Comparison of ENCODE assay signal across 1 fruit fly cellular context in genomic region chr2L:18313922-18314712, dm6.
TF ChIP-seq lines count a peak whose summit lies in the region.

No protein-coding gene starts in this region.

TF ChIP-seq in whole organism, embryonic, 481 proteins besides CTCF, POLR2A, EP300 and RAD21 (continued from another document):
- TF ChIP-seq abd-A (tag; optimal IDR thresholded peaks at IDR 0.05; lab: Kevin White, UChicago) (peak; percentile 13), CG3995 (GFP tag; optimal IDR thresholded peaks at IDR 0.05; lab: Kevin White, UChicago) (no peak), peb (GFP tag; IDR thresholded peaks at IDR 0.05; lab: Robert Waterston, UW) (no peak), lmd (GFP tag; IDR thresholded peaks at IDR 0.05; lab: Robert Waterston, UW) (no peak), Eip74EF (GFP tag; optimal IDR thresholded peaks at IDR 0.05; lab: Kevin White, UChicago) (no peak), unc-4 (GFP tag; IDR thresholded peaks at IDR 0.05; lab: Robert Waterston, UW; ENCODE audit: partially characterized antibody) (no peak), CG17328 (GFP tag; IDR thresholded peaks at IDR 0.05; lab: Robert Waterston, UW) (no peak), ab (GFP tag; optimal IDR thresholded peaks at IDR 0.05; lab: Kevin White, UChicago) (no peak), lilli (GFP tag; optimal IDR thresholded peaks at IDR 0.05; lab: Kevin White, UChicago) (no peak), CG1602 (GFP tag; optimal IDR thresholded peaks at IDR 0.05; lab: Kevin White, UChicago) (no peak), HLHmδ (GFP tag; optimal IDR thresholded peaks at IDR 0.05; lab: Kevin White, UChicago) (no peak), chinmo (GFP tag; IDR thresholded peaks at IDR 0.05; lab: Robert Waterston, UW; ENCODE audit: partially characterized antibody) (peak; percentile 91; the same call in 3 of the 4 replicates), zen (tag; optimal IDR thresholded peaks at IDR 0.05; lab: Kevin White, UChicago) (no peak), CG18764 (GFP tag; optimal IDR thresholded peaks at IDR 0.05; lab: Kevin White, UChicago) (no peak), odd (GFP tag; optimal IDR thresholded peaks at IDR 0.05; lab: Kevin White, UChicago) (no peak), CG6175 (GFP tag; IDR thresholded peaks at IDR 0.05; lab: Robert Waterston, UW) (no peak), MBD-R2 (GFP tag; IDR thresholded peaks at IDR 0.05; lab: Robert Waterston, UW) (no peak), sqz (GFP tag; optimal IDR thresholded peaks at IDR 0.05; lab: Kevin White, UChicago) (peak; percentile 77), CG8924 (tag; optimal IDR thresholded peaks at IDR 0.05; lab: Kevin White, UChicago) (peak; percentile 2), HHEX (GFP tag; optimal IDR thresholded peaks at IDR 0.05; lab: Kevin White, UChicago) (no peak), Deaf1 (tag; optimal IDR thresholded peaks at IDR 0.05; lab: Kevin White, UChicago) (peak; percentile 12), CG33213 (GFP tag; optimal IDR thresholded peaks at IDR 0.05; lab: Kevin White, UChicago) (no peak), Stat92E (GFP tag; optimal IDR thresholded peaks at IDR 0.05; lab: Kevin White, UChicago) (peak in 1 of 3 experiments; percentile 18), CG12299 (tag; optimal IDR thresholded peaks at IDR 0.05; lab: Kevin White, UChicago) (no peak), Oli (tag; optimal IDR thresholded peaks at IDR 0.05; lab: Kevin White, UChicago) (no peak), CG12391 (tag; optimal IDR thresholded peaks at IDR 0.05; lab: Kevin White, UChicago) (no peak), CG7556 (GFP tag; optimal IDR thresholded peaks at IDR 0.05; lab: Kevin White, UChicago) (no peak), vfl (GFP tag; optimal IDR thresholded peaks at IDR 0.05; lab: Kevin White, UChicago) (no peak), HmgZ (tag; optimal IDR thresholded peaks at IDR 0.05; lab: Kevin White, UChicago) (no peak), wor (GFP tag; IDR thresholded peaks at IDR 0.05; lab: Robert Waterston, UW) (no peak), tna (GFP tag; IDR thresholded peaks at IDR 0.05; lab: Robert Waterston, UW; ENCODE audit: partially characterized antibody) (no peak), H2.0 (GFP tag; IDR thresholded peaks at IDR 0.05; lab: Robert Waterston, UW) (no peak), CG17568 (GFP tag; optimal IDR thresholded peaks at IDR 0.05; lab: Kevin White, UChicago) (peak; percentile 29), Hr39 (optimal IDR thresholded peaks at IDR 0.05; lab: Kevin White, UChicago) (no peak), NFAT (GFP tag; IDR thresholded peaks at IDR 0.05; lab: Robert Waterston, UW) (no peak), eve (GFP tag; optimal IDR thresholded peaks at IDR 0.05; lab: Kevin White, UChicago) (peak in 1 of 2 experiments; percentile 19), Sin3A (optimal IDR thresholded peaks at IDR 0.05; lab: Kevin White, UChicago) (no peak), Hand (GFP tag; optimal IDR thresholded peaks at IDR 0.05; lab: Kevin White, UChicago) (no peak), chn (GFP tag; optimal IDR thresholded peaks at IDR 0.05; lab: Kevin White, UChicago) (no peak), CG1603 (tag; optimal IDR thresholded peaks at IDR 0.05; lab: Kevin White, UChicago) (no peak), mld (GFP tag; IDR thresholded peaks at IDR 0.05; lab: Robert Waterston, UW; ENCODE audit: partially characterized antibody) (no peak), CG13775 (GFP tag; optimal IDR thresholded peaks at IDR 0.05; lab: Kevin White, UChicago) (no peak), gcm (GFP tag; optimal IDR thresholded peaks at IDR 0.05; lab: Kevin White, UChicago) (no peak), dimm (GFP tag; IDR thresholded peaks at IDR 0.05; lab: Robert Waterston, UW) (no peak), CrebB (tag; optimal IDR thresholded peaks at IDR 0.05; lab: Kevin White, UChicago) (no peak), run (tag; optimal IDR thresholded peaks at IDR 0.05; lab: Kevin White, UChicago) (no peak), CG30020 (tag; optimal IDR thresholded peaks at IDR 0.05; lab: Kevin White, UChicago) (no peak), fd64A (GFP tag; optimal IDR thresholded peaks at IDR 0.05; lab: Kevin White, UChicago) (no peak), Hr51 (GFP tag; optimal IDR thresholded peaks at IDR 0.05; lab: Kevin White, UChicago) (no peak), tio (GFP tag; optimal IDR thresholded peaks at IDR 0.05; lab: Kevin White, UChicago) (no peak)
TF ChIP-seq in whole organism, embryonic: peak in this region for 29.
